Fruit fly (Drosophila melanogaster) whole organism, prepupa: ENCODE results near the gene ND-B14.5B.

Experiments used
- CG1621 ChIP-seq: fragments of 200-800 bp; sonication (Bioruptor generic); optimal IDR thresholded peaks from 3 replicates; lab custom pipeline; 2018; ENCODE audit warnings: missing biosample characterization, mild to moderate bottlenecking, missing genetic modification characterization
- CG34406 ChIP-seq: fragments of 200-800 bp; sonication (Bioruptor generic); optimal IDR thresholded peaks from 3 replicates; lab custom pipeline; 2016; ENCODE audit warnings: missing biosample characterization, missing genetic modification characterization
- Sox15 ChIP-seq: fragments of 200-800 bp; sonication (Bioruptor generic); optimal IDR thresholded peaks from 3 replicates; lab custom pipeline; 2016; ENCODE audit warnings: missing biosample characterization, missing genetic modification characterization
- dac ChIP-seq: fragments of 200-800 bp; sonication (Bioruptor generic); optimal IDR thresholded peaks from 2 replicates; lab custom pipeline; 2017; ENCODE audit warnings: missing biosample characterization, mild to moderate bottlenecking, missing genetic modification characterization

DNA sequence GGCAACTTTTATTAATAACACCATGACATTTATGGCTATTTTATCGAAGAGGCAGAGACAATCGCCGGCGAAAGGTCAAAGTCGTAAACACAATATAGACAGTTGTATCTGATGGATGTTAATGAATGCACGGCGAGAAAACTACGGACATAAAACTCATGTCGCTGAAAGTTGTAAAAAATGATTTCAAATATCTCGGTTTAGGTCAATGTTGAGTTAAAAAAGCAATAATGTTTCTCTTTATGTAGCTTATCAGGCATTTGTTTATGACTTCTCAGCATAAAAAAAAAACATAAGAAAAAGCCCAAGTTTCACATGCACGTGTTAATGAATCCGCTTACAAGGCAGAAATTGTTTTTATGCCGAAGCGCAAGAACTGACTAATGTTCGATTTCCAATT, 24.3 kb downstream of the ND-B14.5B start:
- TF ChIP-seq Sox15 (GFP tag; lab: Kevin White, UChicago): no peak
- no peak for TF ChIP-seq CG34406 (GFP tag; lab: Kevin White, UChicago)
- no peak for TF ChIP-seq CG1621
- no peak for TF ChIP-seq dac (GFP tag; lab: Kevin White, UChicago)
